Worm (Caenorhabditis elegans) whole organism, late embryonic: ENCODE measurements around the gene C24A8.6.

Experiments used
- C38D4.7 ChIP-seq: fragments of 200-800 bp; sonication (Bioruptor generic); optimal IDR thresholded peaks from 2 replicates; lab custom pipeline; 2018; ENCODE audit warnings: mild to moderate bottlenecking, missing genetic modification characterization, moderate library complexity, missing compliant biosample characterization
- F13H6.1 ChIP-seq: sonication (generic microtip); optimal IDR thresholded peaks from 2 replicates; lab custom pipeline; 2016; ENCODE audit warnings: missing genetic modification characterization, missing compliant biosample characterization
- K02D7.2 ChIP-seq: sonication (generic microtip); optimal IDR thresholded peaks from 2 replicates; lab custom pipeline; 2017; ENCODE audit warnings: mild to moderate bottlenecking, missing genetic modification characterization, missing compliant biosample characterization
- ahr-1 ChIP-seq: sonication (generic microtip); optimal IDR thresholded peaks from 2 replicates; lab custom pipeline; 2016; ENCODE audit warnings: missing genetic modification characterization, missing compliant biosample characterization
- ama-1 ChIP-seq: fragments of 150-350 bp; optimal IDR thresholded peaks from 2 replicates; lab custom pipeline; 2014
- ceh-14 ChIP-seq: sonication (generic microtip); optimal IDR thresholded peaks from 2 replicates; lab custom pipeline; 2016; ENCODE audit warnings: missing genotype, missing genetic modification characterization, missing compliant biosample characterization
- ceh-18 ChIP-seq: sonication (generic microtip); optimal IDR thresholded peaks from 2 replicates; lab custom pipeline; 2016; ENCODE audit warnings: missing genetic modification characterization, missing compliant biosample characterization
- ceh-2 ChIP-seq: sonication (generic microtip); optimal IDR thresholded peaks from 2 replicates; lab custom pipeline; 2016; ENCODE audit warnings: missing genotype, missing genetic modification characterization, missing compliant biosample characterization
- ceh-22 ChIP-seq: sonication (generic microtip); optimal IDR thresholded peaks from 2 replicates; lab custom pipeline; 2017; ENCODE audit warnings: missing biosample characterization, missing genetic modification characterization
- ceh-30 ChIP-seq: fragments of 150-350 bp; optimal IDR thresholded peaks from 2 replicates; lab custom pipeline; 2014; ENCODE audit warnings: missing biosample characterization, missing genetic modification characterization
- ceh-45 ChIP-seq: fragments of 200-800 bp; sonication (Bioruptor generic); IDR thresholded peaks from 2 replicates; pipeline ENCODE4 v1.3.6; 2022; ENCODE audit warnings: missing genetic modification reagents, missing genetic modification characterization, missing compliant biosample characterization
- ceh-6 ChIP-seq: fragments of 200-800 bp; sonication (Bioruptor generic); optimal IDR thresholded peaks from 2 replicates; lab custom pipeline; 2018; ENCODE audit warnings: mild to moderate bottlenecking, missing genetic modification characterization, missing compliant biosample characterization
- ceh-9 ChIP-seq: sonication (generic microtip); optimal IDR thresholded peaks from 2 replicates; lab custom pipeline; 2016; ENCODE audit warnings: mild to moderate bottlenecking, missing genetic modification characterization, inconsistent platforms, missing compliant biosample characterization
- che-1 ChIP-seq: sonication (generic microtip); optimal IDR thresholded peaks from 2 replicates; lab custom pipeline; 2016; ENCODE audit warnings: mild to moderate bottlenecking, missing genetic modification characterization, missing compliant biosample characterization
- dmd-4 ChIP-seq: sonication (generic microtip); optimal IDR thresholded peaks from 2 replicates; lab custom pipeline; 2016; ENCODE audit warnings: borderline replicate concordance, missing genetic modification characterization, missing compliant biosample characterization
- dve-1 ChIP-seq: sonication (generic microtip); optimal IDR thresholded peaks from 2 replicates; lab custom pipeline; 2017; ENCODE audit warnings: antibody characterized with exemption, mild to moderate bottlenecking, missing genetic modification characterization, missing compliant biosample characterization
- elt-4 ChIP-seq: sonication (generic microtip); optimal IDR thresholded peaks from 2 replicates; lab custom pipeline; 2016; ENCODE audit warnings: missing genetic modification characterization, missing compliant biosample characterization
- eyg-1 ChIP-seq: sonication (generic microtip); optimal IDR thresholded peaks from 2 replicates; lab custom pipeline; 2016; ENCODE audit warnings: missing genotype, missing genetic modification characterization, missing compliant biosample characterization
- fkh-10 ChIP-seq: fragments of 150-350 bp; optimal IDR thresholded peaks from 2 replicates; lab custom pipeline; 2014; ENCODE audit warnings: missing biosample characterization, missing genetic modification reagents, missing genetic modification characterization
- gmeb-2 ChIP-seq: sonication (generic microtip); optimal IDR thresholded peaks from 2 replicates; lab custom pipeline; 2016; ENCODE audit warnings: missing genetic modification characterization, inconsistent platforms, missing compliant biosample characterization
- hlh-15 ChIP-seq: sonication (generic microtip); optimal IDR thresholded peaks from 2 replicates; lab custom pipeline; 2016; ENCODE audit warnings: missing genetic modification characterization, missing compliant biosample characterization
- hlh-30 ChIP-seq: sonication (generic microtip); optimal IDR thresholded peaks from 2 replicates; lab custom pipeline; 2017; ENCODE audit warnings: antibody characterized with exemption, missing genetic modification characterization, missing compliant biosample characterization; ENCODE audit not compliant: insufficient read depth
- hlh-6 ChIP-seq: sonication (generic microtip); optimal IDR thresholded peaks from 2 replicates; lab custom pipeline; 2016; ENCODE audit warnings: missing genotype, missing genetic modification characterization, missing compliant biosample characterization
- madf-2 ChIP-seq: sonication (generic microtip); optimal IDR thresholded peaks from 2 replicates; lab custom pipeline; 2017; ENCODE audit warnings: missing genetic modification characterization, missing compliant biosample characterization
- mec-3 ChIP-seq: sonication (generic microtip); optimal IDR thresholded peaks from 2 replicates; lab custom pipeline; 2016; ENCODE audit warnings: borderline replicate concordance, missing genetic modification characterization, missing compliant biosample characterization
- nfya-1 ChIP-seq: sonication (generic microtip); optimal IDR thresholded peaks from 2 replicates; lab custom pipeline; 2017; ENCODE audit warnings: missing genetic modification characterization, mild to moderate bottlenecking, missing compliant biosample characterization, antibody characterized with exemption, moderate library complexity
- nhr-11 ChIP-seq: fragments of 150-350 bp; optimal IDR thresholded peaks from 2 replicates; lab custom pipeline; 2014; ENCODE audit warnings: missing biosample characterization, missing genetic modification characterization
- npax-4 ChIP-seq: sonication (generic microtip); optimal IDR thresholded peaks from 2 replicates; lab custom pipeline; 2016; ENCODE audit warnings: missing genetic modification characterization, missing compliant biosample characterization
- odd-2 ChIP-seq: sonication (generic microtip); optimal IDR thresholded peaks from 2 replicates; lab custom pipeline; 2017; ENCODE audit warnings: antibody characterized with exemption, mild to moderate bottlenecking, missing genetic modification characterization, missing compliant biosample characterization
- pag-3 ChIP-seq: sonication (generic microtip); optimal IDR thresholded peaks from 2 replicates; lab custom pipeline; 2016; ENCODE audit warnings: missing compliant biosample characterization, missing genetic modification characterization, borderline replicate concordance
- pat-9 ChIP-seq: fragments of 200-800 bp; sonication (Bioruptor generic); optimal IDR thresholded peaks from 2 replicates; lab custom pipeline; 2018; ENCODE audit warnings: mild to moderate bottlenecking, missing genetic modification characterization, moderate library complexity, missing compliant biosample characterization
- pax-1 ChIP-seq: fragments of 150-350 bp; optimal IDR thresholded peaks from 2 replicates; lab custom pipeline; 2014; ENCODE audit warnings: missing biosample characterization, missing genetic modification characterization
- pha-4 ChIP-seq: fragments of 150-350 bp; optimal IDR thresholded peaks from 2 replicates; lab custom pipeline; 2018; ENCODE audit warnings: missing biosample characterization, missing genetic modification reagents, missing genetic modification characterization
- pros-1 ChIP-seq: fragments of 150-350 bp; optimal IDR thresholded peaks from 2 replicates; lab custom pipeline; 2014; ENCODE audit warnings: missing biosample characterization, missing genetic modification reagents, missing genetic modification characterization
- rnt-1 ChIP-seq: sonication (generic microtip); optimal IDR thresholded peaks from 2 replicates; lab custom pipeline; 2016; ENCODE audit warnings: missing genetic modification characterization, missing compliant biosample characterization
- sdc-2 ChIP-seq: sonication (generic microtip); optimal IDR thresholded peaks from 2 replicates; lab custom pipeline; 2016; ENCODE audit warnings: missing genotype, missing genetic modification characterization, missing compliant biosample characterization
- tbx-2 ChIP-seq: sonication (generic microtip); optimal IDR thresholded peaks from 2 replicates; lab custom pipeline; 2016; ENCODE audit warnings: missing genetic modification characterization, missing compliant biosample characterization
- unc-86 ChIP-seq: sonication (generic microtip); optimal IDR thresholded peaks from 2 replicates; lab custom pipeline; 2016; ENCODE audit warnings: missing genetic modification characterization, missing compliant biosample characterization
- zip-5 ChIP-seq: sonication (generic microtip); optimal IDR thresholded peaks from 2 replicates; lab custom pipeline; 2016; ENCODE audit warnings: missing genetic modification characterization, missing compliant biosample characterization
- ztf-16 ChIP-seq: sonication (generic microtip); optimal IDR thresholded peaks from 2 replicates; lab custom pipeline; 2017; ENCODE audit warnings: missing genetic modification characterization, missing compliant biosample characterization

The C24A8.6 gene

ce11 chrX:4306861-4307260, 25.3 kb downstream of the C24A8.6 start, which contains the start of gene pqn-15:
Gene pqn-15, minus strand, starts transcription at chrX:4306961.
- TF ChIP-seq elt-4 (tag; lab: Kevin White, UChicago) (no peak), ztf-16 (tag; lab: Kevin White, UChicago) (no peak), ceh-2 (tag; lab: Kevin White, UChicago) (no peak), nhr-11 (tag; lab: Kevin White, UChicago) (no peak), nfya-1 (no peak), ceh-14 (no peak), F13H6.1 (tag; lab: Kevin White, UChicago) (no peak), odd-2 (no peak), pag-3 (tag; lab: Kevin White, UChicago) (no peak), pha-4 (tag; lab: Kevin White, UChicago) (no peak), ahr-1 (tag; lab: Kevin White, UChicago) (no peak), hlh-6 (no peak), rnt-1 (no peak), hlh-30 (no peak), ceh-9 (no peak)

ce11 chrX:4303200-4303599, 29.0 kb downstream of the C24A8.6 start:
- TF ChIP-seq ceh-18 (no peak), F13H6.1 (tag; lab: Kevin White, UChicago) (no peak), unc-86 (tag; lab: Kevin White, UChicago) (no peak), ceh-6 (GFP tag; lab: Kevin White, UChicago) (no peak), ceh-45 (GFP tag; lab: Robert Waterston, UW) (no peak), ama-1 (lab: Kevin White, UChicago) (no peak), dve-1 (tag; lab: Kevin White, UChicago) (no peak), elt-4 (tag; lab: Kevin White, UChicago) (no peak), K02D7.2 (tag; lab: Kevin White, UChicago) (no peak), ceh-22 (tag; lab: Kevin White, UChicago) (no peak), tbx-2 (tag; lab: Kevin White, UChicago) (no peak), pax-1 (tag; lab: Kevin White, UChicago) (no peak), dmd-4 (no peak), hlh-15 (tag; lab: Kevin White, UChicago) (no peak), che-1 (no peak), sdc-2 (tag; lab: Kevin White, UChicago) (no peak), ceh-9 (no peak)

ce11 chrX:4297452-4297851, 34.8 kb downstream of the C24A8.6 start, which contains the start of gene paf-2:
Gene paf-2, minus strand, starts transcription at chrX:4297741.
- TF ChIP-seq C38D4.7 (GFP tag; lab: Kevin White, UChicago), result no peak

ce11 chrX:4295917-4296316, 36.3 kb downstream of the C24A8.6 start:
- TF ChIP-seq ceh-2 (tag; lab: Kevin White, UChicago) (no peak), pat-9 (tag; lab: Kevin White, UChicago) (no peak), madf-2 (tag; lab: Kevin White, UChicago) (no peak), mec-3 (tag; lab: Kevin White, UChicago) (no peak), dve-1 (tag; lab: Kevin White, UChicago) (no peak), npax-4 (no peak), ceh-30 (tag; lab: Kevin White, UChicago) (no peak), nhr-11 (tag; lab: Kevin White, UChicago) (no peak), gmeb-2 (no peak), eyg-1 (tag; lab: Kevin White, UChicago) (no peak), zip-5 (tag; lab: Kevin White, UChicago) (no peak), ceh-45 (GFP tag; lab: Robert Waterston, UW) (no peak), K02D7.2 (tag; lab: Kevin White, UChicago) (no peak), pha-4 (tag; lab: Kevin White, UChicago) (no peak), pros-1 (tag; lab: Kevin White, UChicago) (no peak), hlh-15 (tag; lab: Kevin White, UChicago) (no peak), pag-3 (tag; lab: Kevin White, UChicago) (no peak), ceh-6 (GFP tag; lab: Kevin White, UChicago) (no peak), fkh-10 (GFP tag; lab: Kevin White, UChicago) (no peak)
